Worm (Caenorhabditis elegans) whole organism, L4/young adult: ENCODE results near the gene cmtr-1.

Experiments
- W03F9.2 ChIP-seq: fragments of 150-350 bp; optimal IDR thresholded peaks from 2 replicates; lab custom pipeline; 2014; ENCODE audit warnings: missing biosample characterization, missing genetic modification characterization
- dao-5 ChIP-seq: sonication (generic microtip); optimal IDR thresholded peaks from 2 replicates; lab custom pipeline; 2016; ENCODE audit warnings: missing genotype, missing genetic modification characterization, moderate library complexity, missing compliant biosample characterization
- him-1 ChIP-seq: sonication (generic microtip); optimal IDR thresholded peaks from 2 replicates; lab custom pipeline; 2016; ENCODE audit warnings: missing genotype, missing genetic modification reagents, missing genetic modification characterization, missing compliant biosample characterization

cmtr-1 gene

DNA sequence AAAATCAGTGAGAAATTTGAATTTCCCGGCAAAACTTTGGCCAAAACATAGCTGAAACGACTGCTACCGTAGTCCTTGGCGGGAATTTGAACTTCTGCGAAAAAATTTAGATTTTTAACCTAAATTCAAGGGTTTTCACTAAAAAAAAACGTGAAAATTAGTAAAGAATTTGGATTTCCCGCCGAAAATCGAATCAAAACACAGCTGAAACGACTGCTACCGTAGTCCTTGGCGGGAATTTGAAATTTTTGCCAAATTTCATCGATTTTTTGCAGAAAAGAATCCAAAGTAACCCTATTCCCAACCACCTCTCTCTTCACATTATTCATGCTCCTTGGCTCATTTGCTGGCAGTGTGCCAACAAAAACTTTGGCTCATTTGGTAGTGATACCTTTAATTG lies 814 bp upstream of the cmtr-1 start:
- TF ChIP-seq dao-5 (no peak), him-1 (tag; lab: Kevin White, UChicago) (no peak), W03F9.2 (tag; lab: Kevin White, UChicago) (no peak)

DNA sequence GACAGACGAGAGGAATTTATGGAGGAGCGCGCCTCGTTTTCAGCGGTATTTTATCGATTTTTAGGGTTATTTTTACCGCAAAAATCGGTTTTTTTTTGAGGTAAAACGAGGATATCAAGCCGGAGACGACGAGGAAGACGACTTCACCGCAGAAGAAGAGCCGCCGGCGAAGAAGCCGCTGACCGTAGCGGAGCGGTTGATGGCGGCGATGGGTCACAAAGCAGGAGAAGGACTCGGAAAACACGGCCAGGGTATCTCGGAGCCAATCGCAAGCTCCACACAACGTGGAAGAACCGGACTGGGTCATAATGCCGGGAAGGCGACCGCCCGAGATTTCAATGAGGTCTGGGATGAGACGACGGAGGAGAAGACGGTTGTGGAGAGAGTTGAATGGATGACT lies 475 bp downstream of the cmtr-1 start:
- TF ChIP-seq dao-5 (no peak), him-1 (tag; lab: Kevin White, UChicago) (no peak), W03F9.2 (tag; lab: Kevin White, UChicago) (no peak)

DNA sequence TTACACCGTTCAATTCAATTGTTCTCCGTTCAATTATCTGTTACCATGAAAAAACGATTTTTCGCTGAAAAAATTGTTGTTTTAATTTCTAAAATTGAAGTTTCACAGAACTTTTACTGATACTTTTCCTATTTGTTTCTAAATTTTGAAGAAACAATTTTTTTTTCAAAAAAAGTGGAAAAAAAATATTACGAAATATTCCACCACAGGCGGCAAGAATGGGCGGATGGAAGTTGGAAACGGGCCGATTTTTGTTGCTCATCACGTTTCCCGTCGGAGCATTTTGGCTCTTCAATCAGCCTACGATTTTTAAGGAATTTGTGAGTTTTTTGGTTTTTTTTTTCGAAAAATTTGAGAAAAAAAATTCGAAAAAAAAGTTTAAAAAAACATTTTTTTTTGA lies 11.9 kb downstream of the cmtr-1 start, which contains the start of gene Y53F4B.14:
Gene Y53F4B.14, plus strand, starts transcription at position 210 of the 400 bp plus-strand sequence.
- no peak for TF ChIP-seq dao-5
- no peak for TF ChIP-seq W03F9.2 (tag; lab: Kevin White, UChicago)
- no peak for TF ChIP-seq him-1 (tag; lab: Kevin White, UChicago)

ce11 chrII:15039104-15039503 lies 13.2 kb downstream of the cmtr-1 start, which contains the start of gene trip-4:
Gene trip-4, plus strand, starts transcription at chrII:15039404.
- TF ChIP-seq dao-5 (no peak), him-1 (tag; lab: Kevin White, UChicago) (no peak), W03F9.2 (tag; lab: Kevin White, UChicago) (no peak)

- TF ChIP-seq W03F9.2 (tag; lab: Kevin White, UChicago) (no peak), dao-5 (no peak), him-1 (tag; lab: Kevin White, UChicago) (no peak)
Measured at ce11 chrII:15042310-15042709, 16.4 kb downstream of the cmtr-1 start.

ce11 chrII:15058282-15058681 lies 32.4 kb downstream of the cmtr-1 start, which contains the start of gene Y53F4B.17:
Gene Y53F4B.17, plus strand, starts transcription at chrII:15058656.
- TF ChIP-seq dao-5 (no peak), W03F9.2 (tag; lab: Kevin White, UChicago) (no peak), him-1 (tag; lab: Kevin White, UChicago) (no peak)

ce11 chrII:15071571-15071970 lies 45.7 kb downstream of the cmtr-1 start, which contains the start of gene Y53F4B.18:
Gene Y53F4B.18, minus strand, starts transcription at chrII:15071671.
- TF ChIP-seq W03F9.2 (tag; lab: Kevin White, UChicago) = no peak
- no peak for TF ChIP-seq dao-5
- no peak for TF ChIP-seq him-1 (tag; lab: Kevin White, UChicago)

ce11 chrII:15074760-15075159 lies 48.8 kb downstream of the cmtr-1 start:
- TF ChIP-seq him-1 (tag; lab: Kevin White, UChicago) = no peak
- no peak for TF ChIP-seq dao-5
- no peak for TF ChIP-seq W03F9.2 (tag; lab: Kevin White, UChicago)

DNA sequence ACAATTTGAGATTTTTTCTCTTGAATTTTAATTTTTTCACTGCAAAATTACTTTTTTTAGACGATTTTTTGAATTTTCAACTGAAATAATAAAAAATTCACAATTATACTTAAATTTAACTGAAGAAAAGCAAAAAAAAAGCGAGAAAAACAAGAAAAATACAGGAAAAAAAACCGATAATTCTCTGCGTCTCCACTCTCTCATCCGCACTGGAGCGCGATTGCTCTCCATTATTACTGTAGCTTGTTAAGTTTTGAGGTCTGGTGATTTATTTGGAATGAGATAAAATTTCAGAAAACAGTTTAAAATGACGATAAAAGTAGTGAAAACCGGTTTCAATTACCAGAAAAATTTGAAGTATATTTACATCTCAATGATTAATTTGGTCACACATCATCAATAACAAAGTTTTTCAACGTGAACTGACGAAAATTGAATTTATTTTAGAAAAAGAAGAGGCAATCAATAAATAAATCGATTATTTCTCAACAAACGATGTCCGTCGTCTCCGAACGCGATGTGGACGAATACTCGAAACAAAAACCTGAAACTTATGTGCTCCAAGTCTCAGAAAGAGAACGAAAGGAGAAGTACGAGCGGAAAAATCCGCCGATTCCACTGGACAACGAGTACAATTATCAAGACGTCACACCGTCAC lies 51.0 kb downstream of the cmtr-1 start, which contains the start of gene Y53F4B.19:
Gene Y53F4B.19, plus strand, starts transcription at position 157 of the 658 bp plus-strand sequence.
- no peak for TF ChIP-seq dao-5
- TF ChIP-seq W03F9.2 (tag; lab: Kevin White, UChicago) = peak; percentile 29

- TF ChIP-seq him-1 (tag; lab: Kevin White, UChicago) = no peak
- no peak for TF ChIP-seq W03F9.2 (tag; lab: Kevin White, UChicago)
- TF ChIP-seq dao-5 = no peak
Measured at ce11 chrII:15080535-15080934, 54.6 kb downstream of the cmtr-1 start.

ce11 chrII:15084170-15084569 lies 58.3 kb downstream of the cmtr-1 start, which contains the start of gene Y53F4B.20:
Gene Y53F4B.20, plus strand, starts transcription at chrII:15084470.
- TF ChIP-seq dao-5 = no peak
- no peak for TF ChIP-seq W03F9.2 (tag; lab: Kevin White, UChicago)
- no peak for TF ChIP-seq him-1 (tag; lab: Kevin White, UChicago)
